Fruit fly (Drosophila melanogaster): ENCODE data around the gene CG14095.
"Not testable (repeated sequence)": the region's sequence is repeated elsewhere in the genome, so short reads cannot be mapped to it uniquely, and the experiment has no call there.

CG14095 gene

DNA sequence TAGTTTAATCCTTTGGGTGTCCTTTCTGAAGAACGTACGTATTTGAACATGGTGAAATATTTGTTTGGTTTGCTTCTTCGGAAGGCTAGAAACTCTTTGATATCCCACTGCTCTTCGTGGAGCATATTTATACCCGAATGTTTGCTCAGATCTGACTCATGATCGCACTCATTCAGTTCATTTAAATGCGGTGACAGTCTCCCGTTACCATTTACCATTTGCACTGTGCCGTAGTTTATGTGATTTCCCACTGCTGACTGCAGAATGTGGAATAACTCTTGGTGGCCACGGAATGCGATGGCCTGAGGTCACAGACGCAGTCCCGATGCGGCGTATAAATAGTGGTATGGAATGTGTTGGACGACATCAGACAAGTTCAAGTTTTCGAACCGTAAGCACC, 7.6 kb upstream of the CG14095 start, which contains the start of the genes 825-Oak and CG12519:
825-Oak (minus strand) TSS at position 101 of the 400 bp plus-strand sequence.
CG12519 (plus strand) TSS at position 364 of the 400 bp plus-strand sequence.
- not testable (repeated sequence) for TF ChIP-seq CG17801 (GFP tag; optimal IDR thresholded peaks at IDR 0.05; ENCODE audit: partially characterized antibody)

DNA sequence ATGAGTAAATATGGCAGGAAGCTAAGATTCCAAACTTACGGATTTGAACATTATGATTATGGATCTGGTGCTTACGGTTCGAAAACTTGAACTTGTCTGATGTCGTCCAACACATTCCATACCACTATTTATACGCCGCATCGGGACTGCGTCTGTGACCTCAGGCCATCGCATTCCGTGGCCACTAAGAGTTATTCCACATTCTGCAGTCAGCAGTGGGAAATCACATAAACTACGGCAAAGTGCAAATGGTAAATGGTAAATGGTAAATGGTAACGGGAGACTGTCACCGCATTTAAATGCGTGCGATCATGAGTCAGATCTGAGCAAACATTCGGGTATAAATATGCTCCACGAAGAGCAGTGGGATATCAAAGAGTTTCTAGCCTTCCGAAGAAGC, 2.4 kb upstream of the CG14095 start, which contains the start of the genes CG14096 and CG32214:
CG14096 (minus strand) TSS at position 101 of the 400 bp plus-strand sequence.
CG32214 (plus strand) TSS at position 368 of the 400 bp plus-strand sequence.
- not testable (repeated sequence) for TF ChIP-seq CG17801 (GFP tag; optimal IDR thresholded peaks at IDR 0.05; ENCODE audit: partially characterized antibody)

DNA sequence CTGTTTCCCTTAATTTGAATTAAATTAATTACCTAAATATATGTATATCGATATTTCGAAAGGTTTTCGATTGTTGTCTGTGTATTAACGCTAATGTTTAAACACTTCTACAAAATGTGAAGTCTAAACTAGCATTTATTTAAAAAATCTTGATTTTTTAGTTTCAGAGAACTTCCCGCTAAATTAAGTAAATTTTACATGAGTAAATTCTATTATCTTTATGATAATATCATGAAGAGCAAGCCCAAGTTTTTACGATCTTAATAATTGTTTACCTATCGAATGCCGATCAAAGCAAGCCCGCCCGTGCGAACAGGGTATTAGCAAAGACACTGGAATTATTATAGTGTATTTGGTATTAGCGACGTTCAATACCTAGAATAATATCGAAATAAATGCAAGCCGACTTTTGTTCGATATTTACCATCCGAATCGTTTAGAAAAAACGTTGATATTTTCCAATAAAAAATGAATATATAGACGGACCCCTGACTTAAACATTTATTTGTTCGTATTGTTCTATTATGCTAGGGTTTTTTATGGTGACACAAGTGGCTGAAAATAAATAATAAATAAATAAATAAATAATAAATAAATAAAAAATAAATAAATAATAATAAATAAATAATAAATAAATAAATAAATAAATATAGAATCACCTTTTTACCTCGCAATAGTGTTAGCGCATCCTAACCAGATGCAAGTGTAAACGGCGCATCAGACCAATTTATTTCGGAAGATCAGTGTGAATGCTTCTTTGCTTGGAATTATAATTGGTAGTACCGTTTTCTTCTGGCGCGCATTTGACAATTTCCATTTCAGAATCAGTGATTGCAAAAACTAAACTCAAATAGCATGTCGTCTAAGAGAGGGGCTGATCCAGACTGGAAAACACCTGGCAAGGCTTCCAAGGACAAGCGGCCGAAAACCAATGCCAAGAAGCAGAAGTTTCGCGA, 17.9 kb downstream of the CG14095 start, which contains the start of the genes CG33062 and Chd3:
CG33062 (minus strand) TSS at position 51 of the 956 bp plus-strand sequence.
Chd3 (plus strand) TSS at position 780 of the 956 bp plus-strand sequence.
- no peak for TF ChIP-seq CG17801 (GFP tag; optimal IDR thresholded peaks at IDR 0.05; ENCODE audit: partially characterized antibody)

DNA sequence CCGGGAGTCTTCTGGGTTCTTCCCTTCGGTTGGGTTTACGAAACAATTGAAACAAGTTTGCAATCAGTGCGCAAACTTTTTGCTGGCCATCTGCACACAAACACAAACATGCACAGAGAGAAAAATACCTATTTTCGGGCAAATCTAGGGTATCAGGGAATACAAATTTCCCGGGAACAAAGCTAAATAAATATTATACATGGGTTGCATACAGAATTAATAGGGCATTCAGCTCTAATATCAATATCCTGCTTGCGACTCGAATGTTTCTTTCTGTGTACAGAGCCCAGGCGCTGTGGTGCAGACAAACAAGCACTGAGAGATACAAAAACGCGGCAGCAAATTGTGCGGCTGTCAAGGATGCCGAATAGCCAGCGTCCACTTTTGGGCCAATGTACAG, 20.5 kb downstream of the CG14095 start:
- no peak for TF ChIP-seq CG17801 (GFP tag; optimal IDR thresholded peaks at IDR 0.05; ENCODE audit: partially characterized antibody)

DNA sequence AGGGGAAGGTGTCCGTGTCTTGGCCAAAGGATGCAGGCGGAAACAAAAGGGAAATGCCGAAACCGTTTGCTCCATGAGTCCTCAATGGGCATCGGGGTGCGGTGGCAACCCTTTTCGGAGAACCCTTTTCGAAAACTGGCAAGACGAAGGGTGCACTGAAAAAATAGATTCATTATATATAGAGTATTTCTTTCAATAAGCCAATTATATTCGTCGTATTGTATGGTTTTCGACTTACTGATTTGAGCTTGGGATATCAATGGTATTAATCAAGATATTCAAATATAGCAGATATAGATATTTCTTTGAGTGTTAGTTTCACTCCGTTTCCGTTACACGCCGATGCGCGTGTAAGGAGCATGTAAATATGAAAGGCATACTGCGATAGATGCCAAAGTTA, 22.3 kb downstream of the CG14095 start:
- TF ChIP-seq CG17801 (GFP tag; optimal IDR thresholded peaks at IDR 0.05; ENCODE audit: partially characterized antibody), result no peak

Measured in ovary, adult (tissue).